Fruit fly (Drosophila melanogaster) whole organism, wandering third instar larva: Measurements from ENCODE around the gene cic.

Experiments used
- Abd-B ChIP-seq: fragments of >200 bp; optimal IDR thresholded peaks from 2 replicates; lab custom pipeline; 2017; ENCODE audit warnings: missing biosample characterization, missing genetic modification characterization
- CG32264 ChIP-seq: fragments of 200-800 bp; sonication (Bioruptor generic); optimal IDR thresholded peaks from 2 replicates; lab custom pipeline; 2016; ENCODE audit warnings: missing biosample characterization, missing genetic modification characterization
- CG9705 ChIP-seq: fragments of 200-800 bp; sonication (Bioruptor generic); optimal IDR thresholded peaks from 2 replicates; lab custom pipeline; 2018; ENCODE audit warnings: missing biosample characterization, mild to moderate bottlenecking, missing genetic modification characterization
- CrebA ChIP-seq: fragments of 200-800 bp; sonication (Bioruptor generic); optimal IDR thresholded peaks from 2 replicates; lab custom pipeline; 2016; ENCODE audit warnings: missing biosample characterization, mild to moderate bottlenecking, missing genetic modification characterization, borderline replicate concordance
- Dfd ChIP-seq: fragments of >200 bp; optimal IDR thresholded peaks from 2 replicates; lab custom pipeline; 2017; ENCODE audit warnings: missing biosample characterization, missing genetic modification characterization
- Dif ChIP-seq: fragments of 200-275, 200-300 bp; sonication (Bioruptor generic); optimal IDR thresholded peaks from 2 replicates; lab custom pipeline; 2018; ENCODE audit warnings: missing biosample characterization, missing genetic modification characterization; ENCODE audit not compliant: partially characterized antibody
- GATAd ChIP-seq: sonication (Bioruptor generic); optimal IDR thresholded peaks from 2 replicates; lab custom pipeline; 2016; ENCODE audit warnings: missing biosample characterization, missing genetic modification characterization
- HLH106 ChIP-seq: fragments of 200-800 bp; optimal IDR thresholded peaks from 3 replicates; lab custom pipeline; 2019; ENCODE audit warnings: missing biosample characterization, mild to moderate bottlenecking, missing genetic modification characterization, moderate library complexity
- Hnf4 ChIP-seq: fragments of 200-800 bp; sonication (Bioruptor generic); optimal IDR thresholded peaks from 2 replicates; lab custom pipeline; 2016; ENCODE audit warnings: missing biosample characterization, mild to moderate bottlenecking, missing genetic modification characterization
- Hr78 ChIP-seq: fragments of >200 bp; optimal IDR thresholded peaks from 2 replicates; lab custom pipeline; 2017; ENCODE audit warnings: missing biosample characterization, missing genetic modification characterization
- Hr83 ChIP-seq: fragments of 200-300 bp; sonication (Bioruptor generic); optimal IDR thresholded peaks from 2 replicates; lab custom pipeline; 2016; ENCODE audit warnings: missing biosample characterization, mild to moderate bottlenecking, missing genetic modification characterization, moderate library complexity; ENCODE audit not compliant: poor library complexity, severe bottlenecking
- Jra ChIP-seq: sonication (Bioruptor generic); optimal IDR thresholded peaks from 2 replicates; lab custom pipeline; 2016; ENCODE audit warnings: missing biosample characterization, missing genetic modification characterization
- Mio ChIP-seq: sonication (Bioruptor generic); optimal IDR thresholded peaks from 2 replicates; lab custom pipeline; 2016; ENCODE audit warnings: missing biosample characterization, missing genetic modification characterization
- Myc ChIP-seq: fragments of >200 bp; optimal IDR thresholded peaks from 2 replicates; lab custom pipeline; 2017
- N ChIP-seq: fragments of >200 bp; optimal IDR thresholded peaks from 2 replicates; lab custom pipeline; 2018; ENCODE audit warnings: missing biosample characterization, missing external identifiers, missing genetic modification characterization
- OdsH ChIP-seq: fragments of 200-800 bp; sonication (Bioruptor generic); optimal IDR thresholded peaks from 2 replicates; lab custom pipeline; 2016; ENCODE audit warnings: missing biosample characterization, mild to moderate bottlenecking, missing genetic modification characterization
- Rel ChIP-seq, 2 experiments: fragments of 200-800 bp; sonication (Bioruptor generic) in 1 of 2; optimal IDR thresholded peaks; 2 replicates in 1 of 2; 3 replicates in 1 of 2; lab custom pipeline; 2016 to 2019; ENCODE audit warnings: mild to moderate bottlenecking in 2 of 2, missing biosample characterization in 2 of 2, missing genetic modification characterization in 2 of 2, moderate library complexity in 1 of 2
- Vsx2 ChIP-seq: fragments of 200-300, 225-300 bp; sonication (Bioruptor generic); optimal IDR thresholded peaks from 2 replicates; lab custom pipeline; 2018; ENCODE audit warnings: missing biosample characterization, missing genetic modification characterization; ENCODE audit not compliant: partially characterized antibody
- dl ChIP-seq, 2 experiments: fragments of 175-275, 200-275 bp in 1 of 2; fragments of 200-275 bp in 1 of 2; sonication (Bioruptor generic); optimal IDR thresholded peaks; lab custom pipeline; 2018; ENCODE audit warnings: mild to moderate bottlenecking in 2 of 2, missing biosample characterization in 2 of 2, missing genetic modification characterization in 2 of 2, moderate library complexity in 2 of 2; ENCODE audit not compliant: partially characterized antibody in 2 of 2, insufficient read depth in 1 of 2
- dmrt93B ChIP-seq: fragments of 200-800 bp; sonication (Bioruptor generic); optimal IDR thresholded peaks from 2 replicates; lab custom pipeline; 2018; ENCODE audit warnings: missing biosample characterization, mild to moderate bottlenecking, missing genetic modification characterization
- dsf ChIP-seq: sonication (Bioruptor generic); optimal IDR thresholded peaks from 2 replicates; lab custom pipeline; 2016; ENCODE audit warnings: missing biosample characterization, missing genetic modification characterization, borderline replicate concordance
- ey ChIP-seq: fragments of 200-800 bp; sonication (Bioruptor generic); optimal IDR thresholded peaks from 2 replicates; lab custom pipeline; 2016; ENCODE audit warnings: missing biosample characterization, missing genetic modification characterization
- foxo ChIP-seq, 2 experiments: fragments of 200-800 bp; sonication (Bioruptor generic); optimal IDR thresholded peaks; 2 replicates in 1 of 2; 3 replicates in 1 of 2; lab custom pipeline; 2016 to 2017; ENCODE audit warnings: missing biosample characterization in 2 of 2, missing genetic modification characterization in 2 of 2
- fru ChIP-seq: fragments of 200-800 bp; sonication (Bioruptor generic); optimal IDR thresholded peaks from 3 replicates; lab custom pipeline; 2016; ENCODE audit warnings: missing biosample characterization, mild to moderate bottlenecking, missing genetic modification characterization
- h ChIP-seq: fragments of 200-800 bp; sonication (Bioruptor generic); optimal IDR thresholded peaks from 3 replicates; lab custom pipeline; 2016; ENCODE audit warnings: missing biosample characterization, mild to moderate bottlenecking, missing genetic modification characterization
- jim ChIP-seq: fragments of 175-275, 200-325 bp; sonication (Bioruptor generic); optimal IDR thresholded peaks from 2 replicates; lab custom pipeline; 2016; ENCODE audit warnings: missing biosample characterization, mild to moderate bottlenecking, missing genetic modification characterization
- lola ChIP-seq: fragments of >200 bp; optimal IDR thresholded peaks from 2 replicates; lab custom pipeline; 2017; ENCODE audit warnings: missing biosample characterization, missing genetic modification characterization
- pan ChIP-seq: fragments of >200 bp; optimal IDR thresholded peaks from 2 replicates; lab custom pipeline; 2017
- psq ChIP-seq: fragments of 200-800 bp; sonication (Bioruptor generic); optimal IDR thresholded peaks from 3 replicates; lab custom pipeline; 2017; ENCODE audit warnings: missing biosample characterization, mild to moderate bottlenecking, missing genetic modification characterization, moderate library complexity
- rgr ChIP-seq: fragments of 200-800 bp; sonication (Bioruptor generic); optimal IDR thresholded peaks from 3 replicates; lab custom pipeline; 2016; ENCODE audit warnings: missing biosample characterization, mild to moderate bottlenecking, missing genetic modification characterization
- sage ChIP-seq: fragments of 200-800 bp; sonication (Bioruptor generic); optimal IDR thresholded peaks from 2 replicates; lab custom pipeline; 2016; ENCODE audit warnings: missing biosample characterization, mild to moderate bottlenecking, missing genetic modification characterization
- sv ChIP-seq: fragments of 200-800 bp; sonication (Bioruptor generic); optimal IDR thresholded peaks from 3 replicates; lab custom pipeline; 2016; ENCODE audit warnings: missing biosample characterization, missing genetic modification characterization
- tai ChIP-seq: sonication (Bioruptor generic); optimal IDR thresholded peaks from 2 replicates; lab custom pipeline; 2016; ENCODE audit warnings: missing biosample characterization, missing genetic modification characterization
- usp ChIP-seq: fragments of >200 bp; optimal IDR thresholded peaks from 2 replicates; lab custom pipeline; 2017; ENCODE audit warnings: missing biosample characterization, missing genetic modification characterization
- woc ChIP-seq: sonication (Bioruptor generic); optimal IDR thresholded peaks from 2 replicates; lab custom pipeline; 2016; ENCODE audit warnings: missing biosample characterization, mild to moderate bottlenecking, missing genetic modification characterization

The cic gene

DNA sequence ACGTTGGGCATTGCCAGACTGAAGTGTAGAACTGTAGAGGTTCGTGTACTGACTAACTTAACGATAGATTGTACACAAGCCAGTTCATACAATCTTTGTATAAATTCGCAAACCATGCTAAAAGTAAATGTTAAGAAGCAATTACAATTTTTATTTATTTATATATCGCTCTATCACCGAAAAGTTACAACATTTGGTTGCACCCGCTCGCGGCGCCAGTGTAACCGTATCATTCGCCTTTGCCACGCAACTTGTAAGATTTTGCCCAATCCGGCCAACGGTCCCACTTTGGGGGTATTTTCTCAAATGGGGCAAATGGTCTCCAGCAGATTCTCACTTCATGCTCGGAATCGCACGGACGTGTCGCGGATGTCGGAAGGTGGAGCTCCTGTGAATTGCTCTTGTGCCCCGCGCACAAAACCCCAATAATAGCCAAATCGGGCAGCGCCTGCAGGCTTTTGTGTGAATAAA is at the start of gene cic:
TSS of gene cic (plus strand) at position 328 of the 471 bp plus-strand sequence.
- no peak for TF ChIP-seq Jra (GFP tag; lab: Kevin White, UChicago)
- no peak for TF ChIP-seq woc
- no peak for TF ChIP-seq CG9705 (GFP tag; lab: Kevin White, UChicago)
- TF ChIP-seq Myc (lab: Kevin White, UChicago) = peak; percentile 60
- TF ChIP-seq N = no peak
- TF ChIP-seq Hr83 (GFP tag; lab: Kevin White, UChicago) = peak; percentile 23
- TF ChIP-seq lola (GFP tag; lab: Kevin White, UChicago) = peak; percentile 4
- TF ChIP-seq Dfd (GFP tag; lab: Kevin White, UChicago) = no peak
- no peak for TF ChIP-seq dsf (GFP tag; lab: Kevin White, UChicago)
- TF ChIP-seq tai (GFP tag; lab: Kevin White, UChicago) = no peak
- no peak for TF ChIP-seq foxo (GFP tag; optimal IDR thresholded peaks at IDR 0.05; lab: Kevin White, UChicago)
- no peak for TF ChIP-seq Rel (GFP tag; optimal IDR thresholded peaks at IDR 0.05; lab: Kevin White, UChicago)
- peak; percentile 65 for TF ChIP-seq Rel (tag; optimal IDR thresholded peaks at IDR 0.05; lab: Kevin White, UChicago)
- TF ChIP-seq Dif (GFP tag; lab: Kevin White, UChicago) = peak; percentile 62
- TF ChIP-seq pan (lab: Kevin White, UChicago) = no peak
- no peak for TF ChIP-seq psq
- TF ChIP-seq jim (GFP tag; lab: Kevin White, UChicago) = no peak
- no peak for TF ChIP-seq Abd-B (GFP tag; lab: Kevin White, UChicago)
- TF ChIP-seq sage (GFP tag; lab: Kevin White, UChicago) = no peak
- TF ChIP-seq dl (GFP tag; optimal IDR thresholded peaks at IDR 0.05; lab: Kevin White, UChicago; ENCODE audit: insufficient read depth in 1 of 2, partially characterized antibody in 2 of 2) = no peak
- TF ChIP-seq CG32264 (GFP tag; lab: Kevin White, UChicago) = no peak
- TF ChIP-seq OdsH (GFP tag; lab: Kevin White, UChicago) = no peak
- TF ChIP-seq h (GFP tag; lab: Kevin White, UChicago) = no peak
- TF ChIP-seq Hnf4 = no peak
- no peak for TF ChIP-seq Vsx2 (GFP tag; lab: Kevin White, UChicago)
- TF ChIP-seq usp = no peak
- TF ChIP-seq fru = no peak
- no peak for TF ChIP-seq rgr (GFP tag; lab: Kevin White, UChicago)
- no peak for TF ChIP-seq CrebA
- no peak for TF ChIP-seq dmrt93B
- no peak for TF ChIP-seq GATAd (GFP tag; lab: Kevin White, UChicago)
- no peak for TF ChIP-seq Hr78 (GFP tag; lab: Kevin White, UChicago)
- no peak for TF ChIP-seq Mio (GFP tag; lab: Kevin White, UChicago)
- no peak for TF ChIP-seq sv (GFP tag; lab: Kevin White, UChicago)
- TF ChIP-seq HLH106 (tag; lab: Kevin White, UChicago) = no peak
- TF ChIP-seq, all 38 proteins: peak for 5

DNA sequence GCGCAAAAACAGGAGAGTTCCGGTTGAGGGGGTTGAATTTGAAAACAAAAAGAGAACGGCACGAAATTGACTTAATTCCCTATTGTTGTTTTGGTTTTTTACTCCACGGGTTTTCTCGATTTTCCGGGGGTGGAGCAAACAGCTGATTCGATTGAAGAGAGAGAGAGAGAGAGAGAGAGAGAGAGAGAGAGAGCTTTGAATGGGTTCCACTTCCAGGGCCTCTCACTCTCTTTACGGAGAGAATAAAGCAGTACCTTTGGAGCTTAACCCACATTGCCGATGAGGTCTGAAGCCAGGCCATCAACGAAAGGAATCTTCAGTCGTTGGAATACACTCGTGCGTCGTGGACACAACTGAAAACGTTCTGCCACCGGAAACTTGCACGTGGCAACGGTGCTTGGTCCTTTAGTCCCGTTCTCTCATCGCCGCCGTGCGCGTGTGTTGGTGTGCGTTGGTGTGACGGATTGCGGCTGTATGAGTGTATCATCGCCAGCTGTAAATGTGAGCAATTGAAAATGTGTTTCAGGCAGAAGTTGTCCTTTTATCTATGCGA is 48.0 kb upstream of the cic start, which contains the start of gene Nlg4:
TSS of gene Nlg4 (plus strand) at position 332 of the 553 bp plus-strand sequence.
- TF ChIP-seq dl (GFP tag; optimal IDR thresholded peaks at IDR 0.05; lab: Kevin White, UChicago; ENCODE audit: insufficient read depth in 1 of 2, partially characterized antibody in 2 of 2) (no peak), Dif (GFP tag; lab: Kevin White, UChicago) (no peak), dsf (GFP tag; lab: Kevin White, UChicago) (no peak), woc (no peak), rgr (GFP tag; lab: Kevin White, UChicago) (no peak), jim (GFP tag; lab: Kevin White, UChicago) (no peak), GATAd (GFP tag; lab: Kevin White, UChicago) (no peak), Hr83 (GFP tag; lab: Kevin White, UChicago) (no peak), Rel (GFP tag; optimal IDR thresholded peaks at IDR 0.05; lab: Kevin White, UChicago) (no peak), Rel (tag; optimal IDR thresholded peaks at IDR 0.05; lab: Kevin White, UChicago) (no peak), foxo (GFP tag; optimal IDR thresholded peaks at IDR 0.05; lab: Kevin White, UChicago) (no peak), CG32264 (GFP tag; lab: Kevin White, UChicago) (no peak), sv (GFP tag; lab: Kevin White, UChicago) (no peak), usp (no peak), ey (no peak), psq (no peak), OdsH (GFP tag; lab: Kevin White, UChicago) (no peak)
